Worm (Caenorhabditis elegans) whole organism, L2 larva: ENCODE measurements around the gene nhr-97.

Experiments
- aly-2 ChIP-seq: fragments of 150-350 bp; optimal IDR thresholded peaks from 2 replicates; lab custom pipeline; 2014; ENCODE audit warnings: missing biosample characterization, missing genetic modification characterization
- fos-1 ChIP-seq: fragments of 150-350 bp; optimal IDR thresholded peaks from 2 replicates; lab custom pipeline; 2014; ENCODE audit warnings: missing biosample characterization, missing genetic modification characterization
- mdl-1 ChIP-seq, 2 experiments: fragments of 150-350 bp in 1 of 2; sonication (generic microtip) in 1 of 2; optimal IDR thresholded peaks; 2 replicates each; lab custom pipeline; 2017; ENCODE audit warnings: missing biosample characterization in 2 of 2, missing genetic modification characterization in 2 of 2
- nhr-129 ChIP-seq: fragments of 150-350 bp; optimal IDR thresholded peaks from 2 replicates; lab custom pipeline; 2014; ENCODE audit warnings: missing biosample characterization, missing genetic modification characterization
- nhr-23 ChIP-seq: fragments of 150-350 bp; optimal IDR thresholded peaks from 2 replicates; lab custom pipeline; 2014; ENCODE audit warnings: missing biosample characterization, missing genetic modification reagents, missing genetic modification characterization
- nhr-77 ChIP-seq: fragments of 150-350 bp; optimal IDR thresholded peaks from 2 replicates; lab custom pipeline; 2014; ENCODE audit warnings: missing biosample characterization, missing genetic modification characterization
- unc-39 ChIP-seq: fragments of 150-350 bp; optimal IDR thresholded peaks from 2 replicates; lab custom pipeline; 2014; ENCODE audit warnings: missing biosample characterization, missing genetic modification characterization
- unc-55 ChIP-seq: fragments of 150-350 bp; sonication (generic microtip); optimal IDR thresholded peaks from 3 replicates; lab custom pipeline; 2014; ENCODE audit warnings: missing biosample characterization, missing genetic modification reagents, missing genetic modification characterization
- unc-62 ChIP-seq: fragments of 150-350 bp; optimal IDR thresholded peaks from 2 replicates; lab custom pipeline; 2014; ENCODE audit warnings: missing biosample characterization, missing genetic modification reagents, missing genetic modification characterization
- ztf-4 ChIP-seq: fragments of 150-350 bp; optimal IDR thresholded peaks from 2 replicates; lab custom pipeline; 2014; ENCODE audit warnings: missing biosample characterization, missing genetic modification characterization

- TF ChIP-seq mdl-1 (tag; optimal IDR thresholded peaks at IDR 0.05; lab: Kevin White, UChicago) (no peak), unc-55 (GFP tag; lab: Kevin White, UChicago) (no peak), nhr-129 (no peak), aly-2 (no peak), nhr-23 (no peak), nhr-77 (tag; lab: Kevin White, UChicago) (no peak), unc-39 (tag; lab: Kevin White, UChicago) (no peak), unc-62 (no peak), ztf-4 (tag; lab: Kevin White, UChicago) (no peak), fos-1 (tag; lab: Kevin White, UChicago) (no peak)
These were observed 18.4 kb upstream of the nhr-97 start for ce11 chrIV:9739001-9739400.
